Fruit fly (Drosophila melanogaster) whole organism, wandering third instar larva: Measurements from ENCODE around the gene Prat2.

ENCODE experiments used
- Abd-B ChIP-seq: fragments of >200 bp; optimal IDR thresholded peaks from 2 replicates; lab custom pipeline; 2017; ENCODE audit warnings: missing biosample characterization, missing genetic modification characterization
- CG32264 ChIP-seq: fragments of 200-800 bp; sonication (Bioruptor generic); optimal IDR thresholded peaks from 2 replicates; lab custom pipeline; 2016; ENCODE audit warnings: missing biosample characterization, missing genetic modification characterization
- CrebA ChIP-seq: fragments of 200-800 bp; sonication (Bioruptor generic); optimal IDR thresholded peaks from 2 replicates; lab custom pipeline; 2016; ENCODE audit warnings: missing biosample characterization, mild to moderate bottlenecking, missing genetic modification characterization, borderline replicate concordance
- Dif ChIP-seq: fragments of 200-275, 200-300 bp; sonication (Bioruptor generic); optimal IDR thresholded peaks from 2 replicates; lab custom pipeline; 2018; ENCODE audit warnings: missing biosample characterization, missing genetic modification characterization; ENCODE audit not compliant: partially characterized antibody
- GATAd ChIP-seq: sonication (Bioruptor generic); optimal IDR thresholded peaks from 2 replicates; lab custom pipeline; 2016; ENCODE audit warnings: missing biosample characterization, missing genetic modification characterization
- HLH106 ChIP-seq: fragments of 200-800 bp; optimal IDR thresholded peaks from 3 replicates; lab custom pipeline; 2019; ENCODE audit warnings: missing biosample characterization, mild to moderate bottlenecking, missing genetic modification characterization, moderate library complexity
- Hnf4 ChIP-seq: fragments of 200-800 bp; sonication (Bioruptor generic); optimal IDR thresholded peaks from 2 replicates; lab custom pipeline; 2016; ENCODE audit warnings: missing biosample characterization, mild to moderate bottlenecking, missing genetic modification characterization
- Hr78 ChIP-seq: fragments of >200 bp; optimal IDR thresholded peaks from 2 replicates; lab custom pipeline; 2017; ENCODE audit warnings: missing biosample characterization, missing genetic modification characterization
- Hr83 ChIP-seq: fragments of 200-300 bp; sonication (Bioruptor generic); optimal IDR thresholded peaks from 2 replicates; lab custom pipeline; 2016; ENCODE audit warnings: missing biosample characterization, mild to moderate bottlenecking, missing genetic modification characterization, moderate library complexity; ENCODE audit not compliant: poor library complexity, severe bottlenecking
- Mio ChIP-seq: sonication (Bioruptor generic); optimal IDR thresholded peaks from 2 replicates; lab custom pipeline; 2016; ENCODE audit warnings: missing biosample characterization, missing genetic modification characterization
- Myc ChIP-seq: fragments of >200 bp; optimal IDR thresholded peaks from 2 replicates; lab custom pipeline; 2017
- N ChIP-seq: fragments of >200 bp; optimal IDR thresholded peaks from 2 replicates; lab custom pipeline; 2018; ENCODE audit warnings: missing biosample characterization, missing external identifiers, missing genetic modification characterization
- OdsH ChIP-seq: fragments of 200-800 bp; sonication (Bioruptor generic); optimal IDR thresholded peaks from 2 replicates; lab custom pipeline; 2016; ENCODE audit warnings: missing biosample characterization, mild to moderate bottlenecking, missing genetic modification characterization
- Rel ChIP-seq, 2 experiments: fragments of 200-800 bp; sonication (Bioruptor generic) in 1 of 2; optimal IDR thresholded peaks; 2 replicates in 1 of 2; 3 replicates in 1 of 2; lab custom pipeline; 2016 to 2019; ENCODE audit warnings: mild to moderate bottlenecking in 2 of 2, missing biosample characterization in 2 of 2, missing genetic modification characterization in 2 of 2, moderate library complexity in 1 of 2
- Sp1 ChIP-seq: fragments of 200-800 bp; sonication (Bioruptor generic); optimal IDR thresholded peaks from 3 replicates; lab custom pipeline; 2019; ENCODE audit warnings: missing biosample characterization, mild to moderate bottlenecking, missing genetic modification characterization, moderate library complexity
- Vsx2 ChIP-seq: fragments of 200-300, 225-300 bp; sonication (Bioruptor generic); optimal IDR thresholded peaks from 2 replicates; lab custom pipeline; 2018; ENCODE audit warnings: missing biosample characterization, missing genetic modification characterization; ENCODE audit not compliant: partially characterized antibody
- br ChIP-seq: fragments of 200-800 bp; sonication (Bioruptor generic); optimal IDR thresholded peaks from 2 replicates; lab custom pipeline; 2016; ENCODE audit warnings: missing biosample characterization, missing genetic modification characterization
- brk ChIP-seq: fragments of 200-800 bp; sonication (Bioruptor generic); optimal IDR thresholded peaks from 2 replicates; lab custom pipeline; 2016; ENCODE audit warnings: missing biosample characterization, mild to moderate bottlenecking, missing genetic modification characterization
- dl ChIP-seq, 2 experiments: fragments of 175-275, 200-275 bp in 1 of 2; fragments of 200-275 bp in 1 of 2; sonication (Bioruptor generic); optimal IDR thresholded peaks; lab custom pipeline; 2018; ENCODE audit warnings: mild to moderate bottlenecking in 2 of 2, missing biosample characterization in 2 of 2, missing genetic modification characterization in 2 of 2, moderate library complexity in 2 of 2; ENCODE audit not compliant: partially characterized antibody in 2 of 2, insufficient read depth in 1 of 2
- dsf ChIP-seq: sonication (Bioruptor generic); optimal IDR thresholded peaks from 2 replicates; lab custom pipeline; 2016; ENCODE audit warnings: missing biosample characterization, missing genetic modification characterization, borderline replicate concordance
- ey ChIP-seq: fragments of 200-800 bp; sonication (Bioruptor generic); optimal IDR thresholded peaks from 2 replicates; lab custom pipeline; 2016; ENCODE audit warnings: missing biosample characterization, missing genetic modification characterization
- foxo ChIP-seq, 2 experiments: fragments of 200-800 bp; sonication (Bioruptor generic); optimal IDR thresholded peaks; 2 replicates in 1 of 2; 3 replicates in 1 of 2; lab custom pipeline; 2016 to 2017; ENCODE audit warnings: missing biosample characterization in 2 of 2, missing genetic modification characterization in 2 of 2
- fru ChIP-seq: fragments of 200-800 bp; sonication (Bioruptor generic); optimal IDR thresholded peaks from 3 replicates; lab custom pipeline; 2016; ENCODE audit warnings: missing biosample characterization, mild to moderate bottlenecking, missing genetic modification characterization
- h ChIP-seq: fragments of 200-800 bp; sonication (Bioruptor generic); optimal IDR thresholded peaks from 3 replicates; lab custom pipeline; 2016; ENCODE audit warnings: missing biosample characterization, mild to moderate bottlenecking, missing genetic modification characterization
- jim ChIP-seq: fragments of 175-275, 200-325 bp; sonication (Bioruptor generic); optimal IDR thresholded peaks from 2 replicates; lab custom pipeline; 2016; ENCODE audit warnings: missing biosample characterization, mild to moderate bottlenecking, missing genetic modification characterization
- lola ChIP-seq: fragments of >200 bp; optimal IDR thresholded peaks from 2 replicates; lab custom pipeline; 2017; ENCODE audit warnings: missing biosample characterization, missing genetic modification characterization
- pan ChIP-seq: fragments of >200 bp; optimal IDR thresholded peaks from 2 replicates; lab custom pipeline; 2017
- rgr ChIP-seq: fragments of 200-800 bp; sonication (Bioruptor generic); optimal IDR thresholded peaks from 3 replicates; lab custom pipeline; 2016; ENCODE audit warnings: missing biosample characterization, mild to moderate bottlenecking, missing genetic modification characterization
- sage ChIP-seq: fragments of 200-800 bp; sonication (Bioruptor generic); optimal IDR thresholded peaks from 2 replicates; lab custom pipeline; 2016; ENCODE audit warnings: missing biosample characterization, mild to moderate bottlenecking, missing genetic modification characterization
- sv ChIP-seq: fragments of 200-800 bp; sonication (Bioruptor generic); optimal IDR thresholded peaks from 3 replicates; lab custom pipeline; 2016; ENCODE audit warnings: missing biosample characterization, missing genetic modification characterization
- tai ChIP-seq: sonication (Bioruptor generic); optimal IDR thresholded peaks from 2 replicates; lab custom pipeline; 2016; ENCODE audit warnings: missing biosample characterization, missing genetic modification characterization
- usp ChIP-seq: fragments of >200 bp; optimal IDR thresholded peaks from 2 replicates; lab custom pipeline; 2017; ENCODE audit warnings: missing biosample characterization, missing genetic modification characterization
- woc ChIP-seq: sonication (Bioruptor generic); optimal IDR thresholded peaks from 2 replicates; lab custom pipeline; 2016; ENCODE audit warnings: missing biosample characterization, mild to moderate bottlenecking, missing genetic modification characterization

The Prat2 gene

dm6 chr3L:6914776-6915175 lies at the start of gene Prat2:
Gene Prat2, minus strand, starts transcription at chr3L:6914876.
- no peak for TF ChIP-seq Rel (GFP tag; optimal IDR thresholded peaks at IDR 0.05; lab: Kevin White, UChicago)
- peak; percentile 67 for TF ChIP-seq Rel (tag; optimal IDR thresholded peaks at IDR 0.05; lab: Kevin White, UChicago)
- TF ChIP-seq jim (GFP tag; lab: Kevin White, UChicago) = no peak

- TF ChIP-seq GATAd (GFP tag; lab: Kevin White, UChicago) (no peak), Vsx2 (no peak), Rel (GFP tag; optimal IDR thresholded peaks at IDR 0.05; lab: Kevin White, UChicago) (no peak), Rel (tag; optimal IDR thresholded peaks at IDR 0.05; lab: Kevin White, UChicago) (peak; percentile 78), br (GFP tag; lab: Kevin White, UChicago) (peak; percentile 22), sv (peak; percentile 74), OdsH (GFP tag; lab: Kevin White, UChicago) (peak; percentile 67), N (GFP tag; lab: Kevin White, UChicago) (peak; percentile 16), CG32264 (GFP tag; lab: Kevin White, UChicago) (no peak), HLH106 (tag; lab: Kevin White, UChicago) (no peak), fru (GFP tag; lab: Kevin White, UChicago) (peak; percentile 39), foxo (GFP tag; optimal IDR thresholded peaks at IDR 0.05; lab: Kevin White, UChicago) (peak in 1 of 2 experiments; percentile 24), Dif (GFP tag; lab: Kevin White, UChicago) (no peak), ey (GFP tag; lab: Kevin White, UChicago) (peak; percentile 72), Hr83 (no peak), usp (GFP tag; lab: Kevin White, UChicago) (no peak), rgr (GFP tag; lab: Kevin White, UChicago) (peak; percentile 60), Hnf4 (GFP tag; lab: Kevin White, UChicago) (peak; percentile 58), woc (peak; percentile 59)
Measured at dm6 chr3L:6963792-6964487, 49.3 kb upstream of the Prat2 start.

DNA sequence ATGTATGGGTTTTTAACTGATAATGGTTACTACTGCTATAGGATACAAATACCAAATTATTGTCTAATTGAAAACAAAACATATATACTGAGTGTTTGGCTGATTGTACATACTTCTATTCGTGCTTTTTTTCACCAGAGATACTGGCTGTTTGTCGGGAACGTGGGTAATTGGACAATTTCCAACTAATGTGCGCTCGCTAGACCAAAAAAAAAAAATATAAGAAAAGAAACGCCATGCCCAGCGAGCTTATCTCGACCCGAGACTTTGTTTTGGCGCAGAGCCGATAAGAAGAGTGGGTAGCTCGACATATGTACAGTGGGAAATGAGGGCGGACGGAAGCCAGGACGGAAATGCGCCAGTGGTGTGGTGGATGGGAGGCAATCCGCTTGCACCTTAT lies 48.5 kb upstream of the Prat2 start:
- no peak for TF ChIP-seq dl (GFP tag; optimal IDR thresholded peaks at IDR 0.05; lab: Kevin White, UChicago; ENCODE audit: insufficient read depth in 1 of 2, partially characterized antibody in 2 of 2)
- TF ChIP-seq rgr (GFP tag; lab: Kevin White, UChicago) = no peak
- no peak for TF ChIP-seq ey (GFP tag; lab: Kevin White, UChicago)
- no peak for TF ChIP-seq Abd-B (GFP tag; lab: Kevin White, UChicago)

DNA sequence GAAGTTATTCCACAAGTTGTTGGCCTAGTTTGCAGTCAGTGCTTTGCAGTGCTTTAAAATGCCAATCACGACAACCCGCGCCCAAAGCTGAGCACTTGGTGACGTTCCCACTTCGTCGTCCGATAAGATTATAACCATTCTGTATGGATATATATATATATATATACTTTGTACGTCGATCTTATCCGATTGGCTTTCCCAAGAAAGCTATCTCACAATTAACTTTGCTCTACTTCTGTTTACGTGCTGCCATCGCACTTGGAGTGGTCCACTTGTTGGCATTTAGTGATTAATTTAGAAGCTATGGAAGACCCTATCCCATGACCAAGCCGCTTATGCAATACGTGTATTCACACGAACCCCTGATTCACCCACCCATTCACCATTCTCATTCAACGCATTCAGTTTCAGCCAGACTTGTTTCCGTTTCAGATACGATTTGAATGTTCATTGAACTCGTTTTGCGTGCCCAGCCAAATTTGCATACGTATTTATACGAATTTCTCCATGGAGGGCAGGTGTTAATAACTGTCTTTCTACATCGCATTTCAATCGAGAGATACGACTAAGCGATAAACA lies 47.4 kb upstream of the Prat2 start:
- no peak for TF ChIP-seq Hr78 (GFP tag; lab: Kevin White, UChicago)
- no peak for TF ChIP-seq brk
- no peak for TF ChIP-seq foxo (GFP tag; optimal IDR thresholded peaks at IDR 0.05; lab: Kevin White, UChicago)
- no peak for TF ChIP-seq br (GFP tag; lab: Kevin White, UChicago)
- TF ChIP-seq lola = no peak
- TF ChIP-seq dsf (GFP tag; lab: Kevin White, UChicago) = no peak
- no peak for TF ChIP-seq Hr83
- TF ChIP-seq Hnf4 (GFP tag; lab: Kevin White, UChicago) = no peak
- no peak for TF ChIP-seq h (GFP tag; lab: Kevin White, UChicago)
- no peak for TF ChIP-seq CrebA (GFP tag; lab: Kevin White, UChicago)
- no peak for TF ChIP-seq tai (GFP tag; lab: Kevin White, UChicago)
- no peak for TF ChIP-seq sv

dm6 chr3L:6957753-6958420 lies 43.2 kb upstream of the Prat2 start, which contains the start of the genes Uqcc1 and Surf1:
Gene Uqcc1, minus strand, starts transcription at chr3L:6958108.
Gene Surf1, plus strand, starts transcription at chr3L:6958346.
- TF ChIP-seq Vsx2 = no peak
- TF ChIP-seq Mio (GFP tag; lab: Kevin White, UChicago) = no peak
- no peak for TF ChIP-seq CrebA (GFP tag; lab: Kevin White, UChicago)
- no peak for TF ChIP-seq Hr78 (GFP tag; lab: Kevin White, UChicago)
- TF ChIP-seq HLH106 (tag; lab: Kevin White, UChicago) = no peak
- TF ChIP-seq N (GFP tag; lab: Kevin White, UChicago) = no peak
- no peak for TF ChIP-seq pan
- TF ChIP-seq fru (GFP tag; lab: Kevin White, UChicago) = no peak
- no peak for TF ChIP-seq jim (GFP tag; lab: Kevin White, UChicago)
- no peak for TF ChIP-seq sage (GFP tag; lab: Kevin White, UChicago)
- TF ChIP-seq foxo (GFP tag; optimal IDR thresholded peaks at IDR 0.05; lab: Kevin White, UChicago) = no peak
- no peak for TF ChIP-seq br (GFP tag; lab: Kevin White, UChicago)
- no peak for TF ChIP-seq usp (GFP tag; lab: Kevin White, UChicago)
- no peak for TF ChIP-seq Hr83
- no peak for TF ChIP-seq GATAd (GFP tag; lab: Kevin White, UChicago)
- no peak for TF ChIP-seq Sp1 (GFP tag; lab: Kevin White, UChicago)
- no peak for TF ChIP-seq Myc
- no peak for TF ChIP-seq tai (GFP tag; lab: Kevin White, UChicago)
- TF ChIP-seq, all 38 proteins: peak for 0
